Worm (Caenorhabditis elegans): ENCODE data around the gene arrd-25.

The arrd-25 gene

ce11 chrX:14069528-14069927 is 35.9 kb downstream of the arrd-25 start:
- no peak for TF ChIP-seq ceh-39 (tag; optimal IDR thresholded peaks at IDR 0.05)
- no peak for TF ChIP-seq nhr-28 (tag; optimal IDR thresholded peaks at IDR 0.05)
- no peak for TF ChIP-seq sem-2 (GFP tag; optimal IDR thresholded peaks at IDR 0.05)
- no peak for TF ChIP-seq lin-13 (tag; optimal IDR thresholded peaks at IDR 0.05)
- no peak for TF ChIP-seq nhr-2 (tag; optimal IDR thresholded peaks at IDR 0.05)
- TF ChIP-seq flh-1 (GFP tag; optimal IDR thresholded peaks at IDR 0.05) = no peak
- peak; percentile 39 for TF ChIP-seq zip-8 (tag; optimal IDR thresholded peaks at IDR 0.05)
- TF ChIP-seq blmp-1 (tag; optimal IDR thresholded peaks at IDR 0.05) = peak; percentile 52
- no peak for TF ChIP-seq sptf-1 (tag; optimal IDR thresholded peaks at IDR 0.05)
- no peak for TF ChIP-seq elt-3 (tag; optimal IDR thresholded peaks at IDR 0.05)
- no peak for TF ChIP-seq ceh-83 (GFP tag; optimal IDR thresholded peaks at IDR 0.05)
- no peak for TF ChIP-seq nhr-12 (tag; optimal IDR thresholded peaks at IDR 0.05)
- no peak for TF ChIP-seq lin-32 (GFP tag; optimal IDR thresholded peaks at IDR 0.05)
- TF ChIP-seq unc-120 (tag; optimal IDR thresholded peaks at IDR 0.05; ENCODE audit: poor library complexity, severe bottlenecking) = no peak
- no peak for TF ChIP-seq elt-1 (tag; optimal IDR thresholded peaks at IDR 0.05; ENCODE audit: borderline replicate concordance, insufficient read depth)

- TF ChIP-seq drap-1 (GFP tag; optimal IDR thresholded peaks at IDR 0.05) = no peak
- no peak for TF ChIP-seq M03D4.4 (tag; optimal IDR thresholded peaks at IDR 0.05)
- TF ChIP-seq elt-3 (tag; optimal IDR thresholded peaks at IDR 0.05) = no peak
- no peak for TF ChIP-seq nhr-2 (tag; optimal IDR thresholded peaks at IDR 0.05)
- no peak for TF ChIP-seq ztf-11 (tag; optimal IDR thresholded peaks at IDR 0.05)
These were observed 37.4 kb downstream of the arrd-25 start, which contains the start of gene C33G3.4 for ce11 chrX:14070950-14071349. Gene C33G3.4, plus strand, starts transcription at chrX:14071162.

ce11 chrX:14078574-14078973 is 45.0 kb downstream of the arrd-25 start, which contains the start of gene C33G3.5:
Gene C33G3.5, minus strand, starts transcription at chrX:14078674.
- no peak for TF ChIP-seq drap-1 (GFP tag; optimal IDR thresholded peaks at IDR 0.05)
- no peak for TF ChIP-seq M03D4.4 (tag; optimal IDR thresholded peaks at IDR 0.05)
- no peak for TF ChIP-seq elt-3 (tag; optimal IDR thresholded peaks at IDR 0.05)
- TF ChIP-seq unc-39 (tag; optimal IDR thresholded peaks at IDR 0.05) = no peak
- no peak for TF ChIP-seq snpc-4 (tag; optimal IDR thresholded peaks at IDR 0.05)
- no peak for TF ChIP-seq ces-1 (GFP tag; optimal IDR thresholded peaks at IDR 0.05)
- TF ChIP-seq ceh-39 (tag; optimal IDR thresholded peaks at IDR 0.05) = no peak
- no peak for TF ChIP-seq nhr-237 (tag; optimal IDR thresholded peaks at IDR 0.05)
- TF ChIP-seq mab-5 (tag; optimal IDR thresholded peaks at IDR 0.05) = no peak
- no peak for TF ChIP-seq ceh-83 (GFP tag; optimal IDR thresholded peaks at IDR 0.05)
- TF ChIP-seq ceh-43 (GFP tag; optimal IDR thresholded peaks at IDR 0.05) = no peak
- no peak for TF ChIP-seq flh-1 (GFP tag; optimal IDR thresholded peaks at IDR 0.05)
- no peak for TF ChIP-seq bed-3 (GFP tag; optimal IDR thresholded peaks at IDR 0.05)

ce11 chrX:14084230-14084629 is 50.6 kb downstream of the arrd-25 start, which contains the start of gene C33G3.6:
Gene C33G3.6, minus strand, starts transcription at chrX:14084330.
- peak; percentile 16 for TF ChIP-seq hlh-1 (tag; optimal IDR thresholded peaks at IDR 0.05)
- no peak for TF ChIP-seq bed-3 (GFP tag; optimal IDR thresholded peaks at IDR 0.05)

DNA sequence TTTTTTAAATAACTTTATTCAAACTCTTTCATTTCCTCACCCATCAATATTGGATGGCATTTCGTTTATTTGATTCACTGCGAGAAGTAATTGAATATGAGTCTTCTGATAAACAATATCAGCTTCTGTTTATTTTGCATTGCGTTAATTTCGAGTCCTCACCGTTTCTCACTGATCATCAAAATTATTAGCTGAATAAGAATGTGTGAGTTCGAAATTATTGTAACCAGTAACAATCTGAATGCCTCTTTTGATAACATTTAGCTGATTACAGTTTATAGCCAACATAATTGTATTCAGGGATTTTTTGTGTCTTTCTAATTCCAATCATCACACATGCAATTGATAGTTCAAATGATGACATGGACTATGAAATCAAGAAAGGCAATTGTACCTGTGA is 51.6 kb downstream of the arrd-25 start, which contains the start of gene F16B12.1:
Gene F16B12.1 (plus strand): TSS at position 301 of the 400 bp plus-strand sequence.
- TF ChIP-seq cnd-1 (tag; optimal IDR thresholded peaks at IDR 0.05) = no peak
- TF ChIP-seq pha-4 (tag; optimal IDR thresholded peaks at IDR 0.05) = no peak
- TF ChIP-seq elt-3 (tag; optimal IDR thresholded peaks at IDR 0.05) = no peak
- no peak for TF ChIP-seq ham-2 (GFP tag; optimal IDR thresholded peaks at IDR 0.05)
- no peak for TF ChIP-seq zip-8 (tag; optimal IDR thresholded peaks at IDR 0.05)
- no peak for TF ChIP-seq mab-5 (tag; optimal IDR thresholded peaks at IDR 0.05)
- TF ChIP-seq M03D4.4 (tag; optimal IDR thresholded peaks at IDR 0.05) = no peak
- no peak for TF ChIP-seq unc-120 (tag; optimal IDR thresholded peaks at IDR 0.05; ENCODE audit: poor library complexity, severe bottlenecking)
- no peak for TF ChIP-seq hlh-1 (tag; optimal IDR thresholded peaks at IDR 0.05)

Data from whole organism, mixed stage, embryonic.